Fruit fly (Drosophila melanogaster) whole organism, embryonic: ENCODE results near the gene Gr61a.
A peak's percentile ranks its signal among the peaks of the same experiment; 100 is the strongest.

Experiments used
- CG10147 ChIP-seq: fragments of 200-800 bp; sonication (Bioruptor generic); optimal IDR thresholded peaks from 2 replicates; lab custom pipeline; 2019; ENCODE audit warnings: missing biosample characterization, mild to moderate bottlenecking, missing genetic modification characterization, moderate library complexity
- CG11093 ChIP-seq: fragments of 200-800 bp; sonication (Bioruptor generic); IDR thresholded peaks from 3 replicates; pipeline ENCODE4 v1.3.6; 2022; ENCODE audit warnings: missing biosample characterization, missing genetic modification characterization
- CG11398 ChIP-seq: fragments of 200-800 bp; sonication (Bioruptor generic); optimal IDR thresholded peaks from 2 replicates; lab custom pipeline; 2016; ENCODE audit warnings: missing biosample characterization, missing genetic modification characterization
- CG12659 ChIP-seq: fragments of 200-800 bp; sonication (Bioruptor generic); optimal IDR thresholded peaks from 3 replicates; lab custom pipeline; 2017; ENCODE audit warnings: mild to moderate bottlenecking, missing biosample characterization, missing genetic modification reagents, missing genetic modification characterization
- CG15514 ChIP-seq: fragments of 200-800 bp; sonication (Bioruptor generic); optimal IDR thresholded peaks from 3 replicates; lab custom pipeline; 2017; ENCODE audit warnings: missing biosample characterization, missing genetic modification characterization, mild to moderate bottlenecking, moderate library complexity, missing genetic modification reagents
- CG17328 ChIP-seq: fragments of 200-800 bp; sonication (Bioruptor generic); IDR thresholded peaks from 2 replicates; pipeline ENCODE4 v1.3.6; 2022; ENCODE audit warnings: missing biosample characterization, missing genetic modification characterization
- CG17361 ChIP-seq: fragments of 200-800 bp; sonication (Bioruptor generic); IDR thresholded peaks from 3 replicates; pipeline ENCODE4 v1.3.6; 2022; ENCODE audit warnings: missing biosample characterization, missing genetic modification characterization
- CG18764 ChIP-seq: fragments of 200-800 bp; sonication (Bioruptor generic); optimal IDR thresholded peaks from 3 replicates; lab custom pipeline; 2016; ENCODE audit warnings: missing biosample characterization, missing genetic modification characterization
- CG2120 ChIP-seq: fragments of 200-800 bp; sonication (Bioruptor generic); optimal IDR thresholded peaks from 3 replicates; lab custom pipeline; 2016; ENCODE audit warnings: missing biosample characterization, missing genetic modification characterization
- CG31441 ChIP-seq: fragments of 200-800 bp; sonication (Bioruptor generic); IDR thresholded peaks from 2 replicates; pipeline ENCODE4 v1.3.6; 2022; ENCODE audit warnings: missing biosample characterization, missing genetic modification characterization
- CG3847 ChIP-seq: fragments of 200-800 bp; sonication (Bioruptor generic); IDR thresholded peaks from 2 replicates; pipeline ENCODE4 v1.3.6; 2022; ENCODE audit warnings: missing biosample characterization, missing genetic modification characterization
- CG4328 ChIP-seq: fragments of 200-800 bp; sonication (Bioruptor generic); optimal IDR thresholded peaks from 3 replicates; lab custom pipeline; 2017; ENCODE audit warnings: missing biosample characterization, missing genetic modification reagents, missing genetic modification characterization
- CG4424 ChIP-seq: fragments of 200-800 bp; sonication (Bioruptor generic); optimal IDR thresholded peaks from 3 replicates; lab custom pipeline; 2016; ENCODE audit warnings: missing biosample characterization, missing genetic modification characterization
- CG6683 ChIP-seq: fragments of 200-800 bp; sonication (Bioruptor generic); optimal IDR thresholded peaks from 2 replicates; lab custom pipeline; 2017; ENCODE audit warnings: missing biosample characterization, mild to moderate bottlenecking, missing genetic modification characterization, missing genetic modification reagents
- CG6791 ChIP-seq: fragments of 200-800 bp; sonication (Bioruptor generic); IDR thresholded peaks from 3 replicates; pipeline ENCODE4 v1.3.6; 2022; ENCODE audit warnings: missing biosample characterization, missing genetic modification characterization; ENCODE audit not compliant: partially characterized antibody
- CG8290 ChIP-seq, 3 experiments: fragments of 200-800 bp; sonication (Bioruptor generic); optimal IDR thresholded peaks; 2 replicates each; lab custom pipeline; 2016 to 2019; ENCODE audit warnings: missing biosample characterization in 3 of 3, missing genetic modification characterization in 3 of 3, mild to moderate bottlenecking in 2 of 3, moderate library complexity in 1 of 3
- CG9876 ChIP-seq: fragments of 200-800 bp; sonication (Bioruptor generic); optimal IDR thresholded peaks from 2 replicates; lab custom pipeline; 2016; ENCODE audit warnings: missing biosample characterization, missing genetic modification characterization
- CTCF ChIP-seq: fragments of 200-800 bp; sonication (Bioruptor generic); optimal IDR thresholded peaks from 2 replicates; lab custom pipeline; 2017; ENCODE audit warnings: missing biosample characterization, mild to moderate bottlenecking, missing genetic modification characterization, moderate library complexity
- Dbx ChIP-seq: fragments of 200-800 bp; sonication (Bioruptor generic); IDR thresholded peaks from 3 replicates; pipeline ENCODE4 v1.3.6; 2022; ENCODE audit warnings: missing biosample characterization, missing genetic modification characterization
- Deaf1 ChIP-seq: fragments of 200-800 bp; optimal IDR thresholded peaks from 3 replicates; lab custom pipeline; 2019; ENCODE audit warnings: missing biosample characterization, mild to moderate bottlenecking, missing genetic modification characterization, moderate library complexity
- Dp ChIP-seq: fragments of 200-800 bp; sonication (Bioruptor generic); optimal IDR thresholded peaks from 2 replicates; lab custom pipeline; 2018; ENCODE audit warnings: missing biosample characterization, mild to moderate bottlenecking, missing genetic modification characterization, moderate library complexity
- Ets97D ChIP-seq: fragments of 200-800 bp; sonication (Bioruptor generic); optimal IDR thresholded peaks from 3 replicates; lab custom pipeline; 2016; ENCODE audit warnings: missing biosample characterization, missing genetic modification characterization
- Fer3 ChIP-seq: fragments of 200-800 bp; sonication (Bioruptor generic); optimal IDR thresholded peaks from 2 replicates; lab custom pipeline; 2018; ENCODE audit warnings: missing biosample characterization, mild to moderate bottlenecking, missing genetic modification characterization, moderate library complexity
- HmgZ ChIP-seq: fragments of 200-800 bp; sonication (Bioruptor generic); optimal IDR thresholded peaks from 2 replicates; lab custom pipeline; 2018; ENCODE audit warnings: missing biosample characterization, mild to moderate bottlenecking, missing genetic modification characterization
- Hr51 ChIP-seq, 2 experiments: fragments of 200-800 bp; sonication (Bioruptor generic); optimal IDR thresholded peaks; 2 replicates in 1 of 2; 3 replicates in 1 of 2; lab custom pipeline; 2016 to 2018; ENCODE audit warnings: missing biosample characterization in 2 of 2, missing genetic modification characterization in 2 of 2, mild to moderate bottlenecking in 1 of 2, moderate library complexity in 1 of 2
- Hr78 ChIP-seq, 2 experiments: fragments of 200-800 bp in 1 of 2; fragments of >200 bp in 1 of 2; sonication (Bioruptor generic) in 1 of 2; optimal IDR thresholded peaks; 2 replicates each; lab custom pipeline; 2017 to 2019; ENCODE audit warnings: missing biosample characterization in 2 of 2, missing genetic modification characterization in 2 of 2, mild to moderate bottlenecking in 1 of 2, moderate library complexity in 1 of 2
- MESR4 ChIP-seq: fragments of 200-800 bp; sonication (Bioruptor generic); optimal IDR thresholded peaks from 2 replicates; lab custom pipeline; 2018; ENCODE audit warnings: missing biosample characterization, mild to moderate bottlenecking, missing genetic modification characterization, moderate library complexity
- Mad ChIP-seq: fragments of 200-800 bp; sonication (Bioruptor generic); optimal IDR thresholded peaks from 2 replicates; lab custom pipeline; 2016; ENCODE audit warnings: missing biosample characterization, missing genetic modification characterization
- Meics ChIP-seq: fragments of 200-800 bp; sonication (Bioruptor generic); optimal IDR thresholded peaks from 2 replicates; lab custom pipeline; 2017; ENCODE audit warnings: missing biosample characterization, mild to moderate bottlenecking, missing genetic modification characterization
- PHDP ChIP-seq: fragments of 200-800 bp; sonication (Bioruptor generic); optimal IDR thresholded peaks from 3 replicates; lab custom pipeline; 2018; ENCODE audit warnings: missing biosample characterization, mild to moderate bottlenecking, missing genetic modification characterization, moderate library complexity
- Rfx ChIP-seq: fragments of 200-800 bp; sonication (Bioruptor generic); IDR thresholded peaks from 2 replicates; pipeline ENCODE4 v1.3.6; 2022; ENCODE audit warnings: missing biosample characterization, missing genetic modification characterization
- Xbp1 ChIP-seq: fragments of 200-800 bp; sonication (Bioruptor generic); optimal IDR thresholded peaks from 3 replicates; lab custom pipeline; 2016; ENCODE audit warnings: missing biosample characterization, mild to moderate bottlenecking, missing genetic modification characterization
- ap ChIP-seq: fragments of 200-800 bp; sonication (Bioruptor generic); IDR thresholded peaks from 2 replicates; pipeline ENCODE4 v1.3.6; 2022; ENCODE audit warnings: missing biosample characterization, missing genetic modification characterization
- bowl ChIP-seq: fragments of 200-800 bp; sonication (Bioruptor generic); IDR thresholded peaks from 2 replicates; pipeline ENCODE4 v1.3.6; 2022; ENCODE audit warnings: missing biosample characterization, missing genetic modification characterization
- chif ChIP-seq, 2 experiments: fragments of 200-800 bp; sonication (Bioruptor generic); optimal IDR thresholded peaks; 3 replicates each; lab custom pipeline; 2016; ENCODE audit warnings: missing biosample characterization in 2 of 2, missing genetic modification characterization in 2 of 2
- dmrt11E ChIP-seq: fragments of 200-800 bp; sonication (Bioruptor generic); optimal IDR thresholded peaks from 3 replicates; lab custom pipeline; 2018; ENCODE audit warnings: missing biosample characterization, mild to moderate bottlenecking, missing genetic modification characterization, moderate library complexity
- dmrt99B ChIP-seq: fragments of 200-800 bp; sonication (Bioruptor generic); optimal IDR thresholded peaks from 2 replicates; lab custom pipeline; 2018; ENCODE audit warnings: missing biosample characterization, mild to moderate bottlenecking, missing genetic modification characterization, moderate library complexity
- dysf ChIP-seq: fragments of 200-800 bp; sonication (Bioruptor generic); IDR thresholded peaks from 3 replicates; pipeline ENCODE4 v1.3.6; 2022; ENCODE audit warnings: missing biosample characterization, missing genetic modification characterization
- en ChIP-seq: fragments of 200-800 bp; sonication (Bioruptor generic); optimal IDR thresholded peaks from 2 replicates; lab custom pipeline; 2016; ENCODE audit warnings: missing biosample characterization, missing genetic modification characterization
- fd102C ChIP-seq: fragments of 200-800 bp; sonication (Bioruptor generic); optimal IDR thresholded peaks from 2 replicates; lab custom pipeline; 2018; ENCODE audit warnings: missing biosample characterization, mild to moderate bottlenecking, missing genetic modification characterization, moderate library complexity
- fd96Cb ChIP-seq: fragments of 200-800 bp; sonication (Bioruptor generic); optimal IDR thresholded peaks from 2 replicates; lab custom pipeline; 2018; ENCODE audit warnings: missing biosample characterization, mild to moderate bottlenecking, missing genetic modification characterization, moderate library complexity
- ken ChIP-seq: fragments of 200-800 bp; sonication (Bioruptor generic); IDR thresholded peaks from 3 replicates; pipeline ENCODE4 v1.3.6; 2022; ENCODE audit warnings: missing biosample characterization, missing genetic modification characterization
- mam ChIP-seq: fragments of 200-800 bp; sonication (Bioruptor generic); optimal IDR thresholded peaks from 3 replicates; lab custom pipeline; 2016; ENCODE audit warnings: missing biosample characterization, missing genetic modification characterization
- nmo ChIP-seq: fragments of 200-800 bp; sonication (Bioruptor generic); optimal IDR thresholded peaks from 2 replicates; lab custom pipeline; 2018; ENCODE audit warnings: missing biosample characterization, mild to moderate bottlenecking, missing genetic modification characterization, moderate library complexity
- sd ChIP-seq: fragments of 200-800 bp; sonication (Bioruptor generic); optimal IDR thresholded peaks from 3 replicates; lab custom pipeline; 2018; ENCODE audit warnings: missing biosample characterization, mild to moderate bottlenecking, missing genetic modification characterization, moderate library complexity
- sna ChIP-seq: fragments of 200-800 bp; sonication (Bioruptor generic); IDR thresholded peaks from 2 replicates; pipeline ENCODE4 v1.3.6; 2022; ENCODE audit warnings: missing biosample characterization, missing genetic modification characterization; ENCODE audit not compliant: partially characterized antibody
- stc ChIP-seq: fragments of 200-800 bp; sonication (Bioruptor generic); IDR thresholded peaks from 2 replicates; pipeline ENCODE4 v1.3.6; 2022; ENCODE audit warnings: missing biosample characterization, missing genetic modification characterization
- vvl ChIP-seq: fragments of 200-800 bp; sonication (Bioruptor generic); IDR thresholded peaks from 2 replicates; pipeline ENCODE4 v1.3.6; 2022; ENCODE audit warnings: missing biosample characterization, missing genetic modification characterization
- wek ChIP-seq: fragments of 200-800 bp; sonication (Bioruptor generic); optimal IDR thresholded peaks from 3 replicates; lab custom pipeline; 2018; ENCODE audit warnings: missing biosample characterization, mild to moderate bottlenecking, missing genetic modification characterization, moderate library complexity
- zf30C ChIP-seq: fragments of 200-800 bp; sonication (Bioruptor generic); optimal IDR thresholded peaks from 3 replicates; lab custom pipeline; 2018; ENCODE audit warnings: missing biosample characterization, mild to moderate bottlenecking, missing genetic modification characterization

Gene Gr61a

DNA sequence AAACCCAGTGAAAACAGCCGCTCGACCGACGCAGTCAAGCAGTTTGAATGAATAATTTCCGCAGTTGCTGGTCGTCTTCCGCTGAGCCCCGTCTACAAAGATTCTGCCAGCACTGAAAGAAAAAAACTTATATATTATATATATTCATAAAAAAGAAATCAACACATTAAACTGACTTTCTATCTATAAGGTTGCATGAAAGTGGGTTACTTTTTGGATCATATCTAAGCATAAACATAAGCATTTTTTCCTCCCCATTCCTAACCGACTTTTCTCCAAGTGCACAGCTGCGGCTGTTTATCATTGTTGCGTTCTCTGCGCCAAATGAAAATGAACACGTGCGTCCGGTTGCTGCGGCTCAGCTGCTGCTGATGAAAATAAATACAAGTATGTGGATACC is 20.9 kb upstream of the Gr61a start (continued):
- TF ChIP-seq dmrt99B (peak; percentile 85), CG10147 (GFP tag; lab: Kevin White, UChicago) (peak; percentile 68), CG31441 (peak; percentile 86), Rfx (GFP tag; lab: Robert Waterston, UW) (peak; percentile 70), Dbx (GFP tag; lab: Robert Waterston, UW) (no peak), en (GFP tag; lab: Kevin White, UChicago) (no peak), bowl (GFP tag; lab: Robert Waterston, UW) (no peak), CG3847 (GFP tag; lab: Robert Waterston, UW) (peak; percentile 67; the same call in 1 of the 2 replicates), Hr78 (GFP tag; optimal IDR thresholded peaks at IDR 0.05; lab: Kevin White, UChicago) (no peak), nmo (GFP tag; lab: Kevin White, UChicago) (peak; percentile 72), Mad (GFP tag; lab: Kevin White, UChicago) (peak; percentile 46), fd96Cb (tag; lab: Kevin White, UChicago) (peak; percentile 77), mam (GFP tag; lab: Kevin White, UChicago) (peak; percentile 19), CG17328 (peak; percentile 84), CG6791 (GFP tag; lab: Robert Waterston, UW) (no peak), CG6683 (GFP tag; lab: Kevin White, UChicago) (peak; percentile 55), Deaf1 (tag; lab: Kevin White, UChicago) (peak; percentile 42), dysf (GFP tag; lab: Robert Waterston, UW) (peak; percentile 85), stc (GFP tag; lab: Robert Waterston, UW) (peak; percentile 78), CG8290 (GFP tag; optimal IDR thresholded peaks at IDR 0.05; lab: Kevin White, UChicago) (no peak), CG8290 (tag; optimal IDR thresholded peaks at IDR 0.05; lab: Kevin White, UChicago) (peak in 1 of 2 experiments; percentile 39), Ets97D (GFP tag; lab: Kevin White, UChicago) (no peak), CG15514 (GFP tag; lab: Kevin White, UChicago) (peak; percentile 31), sna (GFP tag; lab: Robert Waterston, UW) (no peak), dmrt11E (peak; percentile 45), ap (0 out of 2 replicates have a peak, but pooled peaks have one; percentile 23), CG9876 (GFP tag; lab: Kevin White, UChicago) (no peak), CG12659 (GFP tag; lab: Kevin White, UChicago) (peak; percentile 58), sd (tag; lab: Kevin White, UChicago) (peak; percentile 5), CG2120 (peak; percentile 17), wek (GFP tag; lab: Kevin White, UChicago) (no peak), CG4424 (GFP tag; lab: Kevin White, UChicago) (peak; percentile 67), HmgZ (tag; lab: Kevin White, UChicago) (peak; percentile 39), ken (GFP tag; lab: Robert Waterston, UW) (peak; percentile 72), MESR4 (GFP tag; lab: Kevin White, UChicago) (no peak), CG17361 (GFP tag; lab: Robert Waterston, UW) (peak; percentile 66; the same call in 2 of the 3 replicates), zf30C (GFP tag; lab: Kevin White, UChicago) (peak; percentile 28), Meics (GFP tag; lab: Kevin White, UChicago) (peak; percentile 73), Fer3 (tag; lab: Kevin White, UChicago) (peak; percentile 65), Xbp1 (GFP tag; lab: Kevin White, UChicago) (peak; percentile 74), Dp (GFP tag; lab: Kevin White, UChicago) (no peak), CG11093 (GFP tag; lab: Robert Waterston, UW) (0 out of 3 replicates have a peak, but pooled peaks have one; percentile 29), CG11398 (GFP tag; lab: Kevin White, UChicago) (peak; percentile 0), vvl (GFP tag; lab: Robert Waterston, UW) (peak; percentile 91), PHDP (peak; percentile 71), CG18764 (GFP tag; lab: Kevin White, UChicago) (peak; percentile 46), CTCF (GFP tag; lab: Kevin White, UChicago) (no peak), CG4328 (peak; percentile 43), Hr51 (GFP tag; optimal IDR thresholded peaks at IDR 0.05; lab: Kevin White, UChicago) (peak; percentile 22 to 83), chif (GFP tag; optimal IDR thresholded peaks at IDR 0.05; lab: Kevin White, UChicago) (peak in 1 of 2 experiments; percentile 35), fd102C (GFP tag; lab: Kevin White, UChicago) (no peak)
